Worm (Caenorhabditis elegans): ENCODE results near the gene rps-13.

ce11 chrIII:6405121-6405520 is 30.3 kb upstream of the rps-13 start:
- no peak for TF ChIP-seq him-1 (tag; optimal IDR thresholded peaks at IDR 0.05)
- no peak for TF ChIP-seq W03F9.2 (tag; optimal IDR thresholded peaks at IDR 0.05)

Data from whole organism, L4/young adult.